Fruit fly (Drosophila melanogaster) whole organism, adult: ENCODE measurements around the gene sphe.
A peak's percentile ranks its signal among the peaks of the same experiment; 100 is the strongest.

ENCODE experiments used
- CG11617 ChIP-seq: fragments of 200-800 bp; sonication (Bioruptor generic); optimal IDR thresholded peaks from 2 replicates; lab custom pipeline; 2017; ENCODE audit warnings: mild to moderate bottlenecking, missing biosample characterization, missing genetic modification reagents, missing genetic modification characterization
- CG12768 ChIP-seq: fragments of 200-800 bp; sonication (Bioruptor generic); optimal IDR thresholded peaks from 2 replicates; lab custom pipeline; 2017; ENCODE audit warnings: missing biosample characterization, missing genetic modification characterization, mild to moderate bottlenecking, moderate library complexity, missing genetic modification reagents
- CG14711 ChIP-seq: fragments of 200-800 bp; sonication (Bioruptor generic); optimal IDR thresholded peaks from 2 replicates; lab custom pipeline; 2018; ENCODE audit warnings: missing biosample characterization, mild to moderate bottlenecking, missing genetic modification characterization, moderate library complexity
- CG1620 ChIP-seq: fragments of 200-800 bp; sonication (Bioruptor generic); optimal IDR thresholded peaks from 2 replicates; lab custom pipeline; 2016; ENCODE audit warnings: missing biosample characterization, missing genetic modification characterization
- CG33017 ChIP-seq: fragments of 200-800 bp; sonication (Bioruptor generic); optimal IDR thresholded peaks from 2 replicates; lab custom pipeline; 2018; ENCODE audit warnings: missing biosample characterization, mild to moderate bottlenecking, missing genetic modification characterization, moderate library complexity
- CG5204 ChIP-seq: fragments of 200-800 bp; sonication (Bioruptor generic); optimal IDR thresholded peaks from 2 replicates; lab custom pipeline; 2016; ENCODE audit warnings: missing biosample characterization, missing genetic modification characterization
- CG7045 ChIP-seq: fragments of 200-800 bp; sonication (Bioruptor generic); optimal IDR thresholded peaks from 2 replicates; lab custom pipeline; 2017; ENCODE audit warnings: missing biosample characterization, mild to moderate bottlenecking, missing genetic modification characterization
- CG7101 ChIP-seq: fragments of 200-800 bp; sonication (Bioruptor generic); optimal IDR thresholded peaks from 2 replicates; lab custom pipeline; 2018; ENCODE audit warnings: missing biosample characterization, mild to moderate bottlenecking, missing genetic modification characterization, moderate library complexity
- Clk ChIP-seq: fragments of 200-800 bp; sonication (Bioruptor generic); optimal IDR thresholded peaks from 2 replicates; lab custom pipeline; 2017; ENCODE audit warnings: missing biosample characterization, missing genetic modification characterization
- Crg-1 ChIP-seq: fragments of 200-800 bp; sonication (Bioruptor generic); optimal IDR thresholded peaks from 2 replicates; lab custom pipeline; 2016; ENCODE audit warnings: missing biosample characterization, missing genetic modification characterization
- Hr96 ChIP-seq: fragments of 200-800 bp; sonication (Bioruptor generic); optimal IDR thresholded peaks from 2 replicates; lab custom pipeline; 2016; ENCODE audit warnings: missing biosample characterization, missing genetic modification characterization
- Mnt ChIP-seq: fragments of 200-800 bp; sonication (Bioruptor generic); optimal IDR thresholded peaks from 2 replicates; lab custom pipeline; 2016; ENCODE audit warnings: missing biosample characterization, mild to moderate bottlenecking, missing genetic modification characterization
- bab1 ChIP-seq: fragments of 200-800 bp; sonication (Bioruptor generic); optimal IDR thresholded peaks from 3 replicates; lab custom pipeline; 2019; ENCODE audit warnings: missing biosample characterization, mild to moderate bottlenecking, missing genetic modification characterization, moderate library complexity
- cic ChIP-seq: fragments of 200-800 bp; sonication (Bioruptor generic); optimal IDR thresholded peaks from 2 replicates; lab custom pipeline; 2017; ENCODE audit warnings: missing biosample characterization, mild to moderate bottlenecking, missing genetic modification characterization, moderate library complexity
- cnc ChIP-seq, 2 experiments: fragments of >200 bp; optimal IDR thresholded peaks; 2 replicates each; lab custom pipeline; 2017
- kay ChIP-seq: fragments of 200-800 bp; sonication (Bioruptor generic); peaks from one replicate; lab custom pipeline; 2016; ENCODE audit warnings: missing biosample characterization, missing genetic modification characterization, borderline replicate concordance
- ovo ChIP-seq: fragments of 200-800 bp; sonication (Bioruptor generic); optimal IDR thresholded peaks from 2 replicates; lab custom pipeline; 2016; ENCODE audit warnings: missing biosample characterization, missing genetic modification characterization
- pad ChIP-seq: fragments of 200-800 bp; sonication (Bioruptor generic); optimal IDR thresholded peaks from 3 replicates; lab custom pipeline; 2017; ENCODE audit warnings: missing biosample characterization, missing genetic modification characterization, mild to moderate bottlenecking, moderate library complexity, missing genetic modification reagents
- tj ChIP-seq: fragments of 200-800 bp; sonication (Bioruptor generic); optimal IDR thresholded peaks from 3 replicates; lab custom pipeline; 2017; ENCODE audit warnings: missing biosample characterization, mild to moderate bottlenecking, missing genetic modification characterization, moderate library complexity
- toe ChIP-seq: fragments of 200-800 bp; sonication (Bioruptor generic); optimal IDR thresholded peaks from 2 replicates; lab custom pipeline; 2016; ENCODE audit warnings: missing biosample characterization, missing genetic modification characterization

sphe gene

dm6 chrX:16701941-16702340 lies at the start of gene sphe:
sphe (minus strand) TSS chrX:16701972.
- TF ChIP-seq Mnt (GFP tag; lab: Kevin White, UChicago) = peak; percentile 5
- TF ChIP-seq toe = no peak
- TF ChIP-seq ovo = no peak
- TF ChIP-seq kay = peak; percentile 69
- TF ChIP-seq pad = no peak
- TF ChIP-seq CG7101 (tag; lab: Kevin White, UChicago) = no peak
- peak; percentile 41 for TF ChIP-seq cic (GFP tag; lab: Kevin White, UChicago)
- TF ChIP-seq Crg-1 (GFP tag; lab: Kevin White, UChicago) = no peak

- TF ChIP-seq pad (peak; percentile 57), CG5204 (GFP tag; lab: Kevin White, UChicago) (peak; percentile 40), Hr96 (peak; percentile 41), CG14711 (tag; lab: Kevin White, UChicago) (peak; percentile 56), Clk (GFP tag; lab: Kevin White, UChicago) (no peak), Crg-1 (GFP tag; lab: Kevin White, UChicago) (no peak), CG7101 (tag; lab: Kevin White, UChicago) (peak; percentile 76), Mnt (GFP tag; lab: Kevin White, UChicago) (peak; percentile 12), cnc (optimal IDR thresholded peaks at IDR 0.05; lab: Kevin White, UChicago) (no peak), CG11617 (GFP tag; lab: Kevin White, UChicago) (peak; percentile 63), tj (GFP tag; lab: Kevin White, UChicago) (peak; percentile 46), kay (peak; percentile 79), CG12768 (GFP tag; lab: Kevin White, UChicago) (no peak), CG33017 (tag; lab: Kevin White, UChicago) (peak; percentile 51), ovo (no peak), toe (no peak), cic (GFP tag; lab: Kevin White, UChicago) (no peak), CG1620 (peak; percentile 22), CG7045 (GFP tag; lab: Kevin White, UChicago) (peak; percentile 49), bab1 (GFP tag; lab: Kevin White, UChicago) (peak; percentile 89)
Measured at dm6 chrX:16750712-16751578, 49.2 kb upstream of the sphe start.

dm6 chrX:16749324-16749723 lies 47.6 kb upstream of the sphe start:
- TF ChIP-seq Mnt (GFP tag; lab: Kevin White, UChicago) = peak; percentile 5
- no peak for TF ChIP-seq bab1 (GFP tag; lab: Kevin White, UChicago)
- peak; percentile 28 for TF ChIP-seq cic (GFP tag; lab: Kevin White, UChicago)
- TF ChIP-seq tj (GFP tag; lab: Kevin White, UChicago) = peak; percentile 38
- TF ChIP-seq CG7101 (tag; lab: Kevin White, UChicago) = peak; percentile 20

DNA sequence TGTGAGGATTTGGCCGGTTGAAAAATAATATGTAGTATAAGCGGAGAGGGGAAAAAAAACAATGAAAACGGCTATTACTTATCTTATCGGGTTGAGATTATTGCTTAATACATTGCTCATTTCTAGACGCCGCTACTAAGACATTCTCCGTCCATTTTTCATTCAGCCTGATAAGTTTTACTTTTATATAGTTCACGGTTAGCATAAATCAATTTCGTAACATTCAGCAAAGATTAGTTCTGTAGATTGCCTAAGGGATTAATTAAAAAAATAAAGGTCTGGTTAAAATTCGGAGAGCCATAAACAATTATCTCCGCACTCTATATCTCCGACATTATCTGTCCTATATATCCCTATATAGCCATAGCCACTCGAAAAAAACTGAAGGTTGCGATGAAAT lies 45.7 kb upstream of the sphe start:
- no peak for TF ChIP-seq kay
- TF ChIP-seq CG7045 (GFP tag; lab: Kevin White, UChicago) = no peak
- no peak for TF ChIP-seq Clk (GFP tag; lab: Kevin White, UChicago)
- no peak for TF ChIP-seq CG7101 (tag; lab: Kevin White, UChicago)
- TF ChIP-seq CG33017 (tag; lab: Kevin White, UChicago) = no peak
- no peak for TF ChIP-seq Mnt (GFP tag; lab: Kevin White, UChicago)
- no peak for TF ChIP-seq CG5204 (GFP tag; lab: Kevin White, UChicago)
- no peak for TF ChIP-seq bab1 (GFP tag; lab: Kevin White, UChicago)
- TF ChIP-seq pad = no peak
- TF ChIP-seq CG14711 (tag; lab: Kevin White, UChicago) = no peak
- TF ChIP-seq CG1620 = no peak
- no peak for TF ChIP-seq tj (GFP tag; lab: Kevin White, UChicago)
- no peak for TF ChIP-seq Crg-1 (GFP tag; lab: Kevin White, UChicago)
- TF ChIP-seq cnc (optimal IDR thresholded peaks at IDR 0.05; lab: Kevin White, UChicago) = no peak
- no peak for TF ChIP-seq Hr96
- no peak for TF ChIP-seq toe

dm6 chrX:16746824-16747223 lies 45.1 kb upstream of the sphe start:
- TF ChIP-seq Mnt (GFP tag; lab: Kevin White, UChicago) (no peak), bab1 (GFP tag; lab: Kevin White, UChicago) (peak; percentile 20), kay (peak; percentile 50)

DNA sequence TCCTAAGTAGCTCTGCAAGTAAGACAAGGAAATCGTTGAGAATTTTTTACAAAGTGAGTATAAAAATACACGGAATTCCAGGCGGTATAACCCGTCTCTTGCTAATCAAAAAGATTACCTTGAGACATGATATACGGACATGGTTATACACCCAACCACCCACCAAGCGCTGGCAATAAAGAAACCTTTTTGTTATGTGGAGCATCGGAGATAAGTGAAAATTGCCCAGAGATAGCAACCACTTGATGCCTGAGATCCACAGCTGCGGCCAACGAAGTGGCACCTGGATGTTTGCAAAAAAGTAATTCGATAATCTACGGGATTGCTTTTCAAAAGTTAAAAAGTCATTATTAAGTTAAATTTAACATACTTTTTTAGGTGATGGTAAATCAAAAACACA lies 44.2 kb upstream of the sphe start:
- TF ChIP-seq pad (no peak), Crg-1 (GFP tag; lab: Kevin White, UChicago) (no peak), cic (GFP tag; lab: Kevin White, UChicago) (no peak), CG7045 (GFP tag; lab: Kevin White, UChicago) (no peak), CG33017 (tag; lab: Kevin White, UChicago) (no peak), Hr96 (no peak)

DNA sequence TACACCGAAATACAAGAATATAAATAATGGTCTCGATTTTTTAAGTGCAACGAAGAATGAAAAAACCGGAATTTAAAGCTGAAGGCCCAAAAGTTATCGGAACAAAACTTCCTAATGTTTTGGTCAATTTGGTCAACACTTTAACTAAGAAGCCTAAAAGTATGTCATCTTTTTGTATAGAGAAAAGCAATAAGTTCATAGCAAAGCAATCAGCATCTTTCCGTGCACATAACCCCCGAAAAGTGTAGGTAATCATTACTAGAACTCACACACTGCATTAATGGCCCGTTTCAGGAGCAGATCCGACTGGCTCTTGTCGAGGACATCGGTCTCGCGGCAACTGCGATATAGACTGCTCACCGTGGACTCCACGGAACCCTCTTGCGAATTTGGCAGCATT lies 42.6 kb upstream of the sphe start:
- TF ChIP-seq toe = no peak
- TF ChIP-seq cnc (optimal IDR thresholded peaks at IDR 0.05; lab: Kevin White, UChicago) = no peak
- no peak for TF ChIP-seq CG5204 (GFP tag; lab: Kevin White, UChicago)
- TF ChIP-seq tj (GFP tag; lab: Kevin White, UChicago) = no peak
